Worm (Caenorhabditis elegans) whole organism, young adult: ENCODE measurements around the gene atic-1.

ENCODE experiments used
- F22D6.2 ChIP-seq: sonication (generic microtip); optimal IDR thresholded peaks from 2 replicates; lab custom pipeline; 2016; ENCODE audit warnings: mild to moderate bottlenecking, missing genetic modification characterization, missing compliant biosample characterization
- F49E8.2 ChIP-seq: sonication (generic microtip); optimal IDR thresholded peaks from 3 replicates; lab custom pipeline; 2017; ENCODE audit warnings: missing genetic modification characterization, mild to moderate bottlenecking, missing compliant biosample characterization, antibody characterized with exemption, moderate library complexity; ENCODE audit not compliant: insufficient read depth
- Y79H2A.3 ChIP-seq: fragments of 200-800 bp; sonication (Bioruptor generic); conservative IDR thresholded peaks from 2 replicates; pipeline ENCODE4 v1.3.6; 2022; ENCODE audit warnings: missing genetic modification reagents, missing genetic modification characterization, missing compliant biosample characterization
- ceh-100 ChIP-seq: fragments of 200-800 bp; sonication (Bioruptor generic); IDR thresholded peaks from 2 replicates; pipeline ENCODE4 v1.3.6; 2022; ENCODE audit warnings: missing genetic modification reagents, missing genetic modification characterization, missing compliant biosample characterization
- hlh-26 ChIP-seq: fragments of 200-800 bp; sonication (Bioruptor generic); conservative IDR thresholded peaks from 2 replicates; pipeline ENCODE4 v1.3.6; 2022; ENCODE audit warnings: missing genetic modification reagents, missing genetic modification characterization, missing compliant biosample characterization
- lin-40 ChIP-seq: sonication (generic microtip); optimal IDR thresholded peaks from 2 replicates; lab custom pipeline; 2016; ENCODE audit warnings: missing genetic modification characterization, mild to moderate bottlenecking, missing compliant biosample characterization, missing genotype, missing genetic modification reagents
- nhr-27 ChIP-seq: fragments of 200-800 bp; sonication (Bioruptor generic); optimal IDR thresholded peaks from 2 replicates; lab custom pipeline; 2018; ENCODE audit warnings: mild to moderate bottlenecking, missing genetic modification characterization, moderate library complexity, missing compliant biosample characterization
- tbp1 ChIP-seq: fragments of 200-800 bp; sonication (Bioruptor generic); optimal IDR thresholded peaks from 2 replicates; lab custom pipeline; 2018; ENCODE audit warnings: mild to moderate bottlenecking, missing genetic modification characterization, missing compliant biosample characterization

DNA sequence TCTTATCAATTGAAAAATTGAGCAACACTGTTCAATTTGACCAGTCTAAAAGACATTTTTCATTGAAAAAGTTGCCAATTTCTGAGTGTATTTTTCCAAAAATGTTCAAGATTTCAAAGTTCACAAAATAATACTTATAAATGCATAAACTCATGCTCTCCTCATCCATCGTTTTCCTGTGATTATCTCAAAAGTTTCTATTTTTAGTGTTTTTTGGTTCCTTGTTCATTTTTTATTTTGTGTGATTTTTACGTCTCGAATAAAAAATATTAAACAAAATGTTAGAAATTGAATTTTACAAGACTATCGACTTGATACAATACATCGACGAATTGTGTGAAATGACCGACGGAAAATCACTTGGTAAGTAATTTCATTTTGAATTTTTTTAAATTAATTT, at the start of gene atic-1:
- no peak for TF ChIP-seq F49E8.2 (tag; lab: Kevin White, UChicago)
- no peak for TF ChIP-seq Y79H2A.3 (GFP tag; lab: Robert Waterston, UW)
- no peak for TF ChIP-seq tbp1 (GFP tag; lab: Kevin White, UChicago)
- TF ChIP-seq F22D6.2 (tag; lab: Kevin White, UChicago): no peak
- no peak for TF ChIP-seq hlh-26 (GFP tag; lab: Robert Waterston, UW)
- TF ChIP-seq lin-40 (tag; lab: Kevin White, UChicago): no peak
- TF ChIP-seq ceh-100: no peak
- TF ChIP-seq nhr-27: no peak
